Worm (Caenorhabditis elegans) whole organism, midembryonic: ENCODE results near the gene K11D12.13.

ENCODE experiments used
- T22C8.4 ChIP-seq: fragments of 200-800 bp; sonication (Bioruptor generic); IDR thresholded peaks from 2 replicates; pipeline ENCODE4 v1.3.6; 2022; ENCODE audit warnings: missing genetic modification characterization, missing compliant biosample characterization
- cog-1 ChIP-seq: sonication (generic microtip); optimal IDR thresholded peaks from 2 replicates; lab custom pipeline; 2016; ENCODE audit warnings: missing genetic modification characterization, missing compliant biosample characterization
- flt-1 ChIP-seq: fragments of 200-800 bp; sonication (Bioruptor generic); IDR thresholded peaks from 2 replicates; pipeline ENCODE4 v1.3.6; 2022; ENCODE audit warnings: missing genetic modification characterization, missing compliant biosample characterization
- klf-2 ChIP-seq: fragments of 200-800 bp; sonication (Bioruptor generic); conservative IDR thresholded peaks from 2 replicates; pipeline ENCODE4 v1.3.6; 2022; ENCODE audit warnings: missing genetic modification reagents, missing genetic modification characterization, missing compliant biosample characterization
- ref-1 ChIP-seq: fragments of 200-800 bp; sonication (Bioruptor generic); conservative IDR thresholded peaks from 2 replicates; pipeline ENCODE4 v1.3.6; 2022; ENCODE audit warnings: missing genetic modification reagents, missing genetic modification characterization, missing compliant biosample characterization
- tab-1 ChIP-seq: fragments of 200-800 bp; sonication (Bioruptor generic); IDR thresholded peaks from 2 replicates; pipeline ENCODE4 v1.3.6; 2022; ENCODE audit warnings: missing genetic modification characterization, missing compliant biosample characterization
- ztf-23 ChIP-seq: fragments of 200-800 bp; sonication (Bioruptor generic); IDR thresholded peaks from 2 replicates; pipeline ENCODE4 v1.3.6; 2022; ENCODE audit warnings: missing genetic modification reagents, missing genetic modification characterization, missing compliant biosample characterization
- ztf-29 ChIP-seq: fragments of 200-800 bp; sonication (Bioruptor generic); IDR thresholded peaks from 2 replicates; pipeline ENCODE4 v1.3.6; 2022; ENCODE audit warnings: missing genetic modification reagents, missing genetic modification characterization, missing compliant biosample characterization

DNA sequence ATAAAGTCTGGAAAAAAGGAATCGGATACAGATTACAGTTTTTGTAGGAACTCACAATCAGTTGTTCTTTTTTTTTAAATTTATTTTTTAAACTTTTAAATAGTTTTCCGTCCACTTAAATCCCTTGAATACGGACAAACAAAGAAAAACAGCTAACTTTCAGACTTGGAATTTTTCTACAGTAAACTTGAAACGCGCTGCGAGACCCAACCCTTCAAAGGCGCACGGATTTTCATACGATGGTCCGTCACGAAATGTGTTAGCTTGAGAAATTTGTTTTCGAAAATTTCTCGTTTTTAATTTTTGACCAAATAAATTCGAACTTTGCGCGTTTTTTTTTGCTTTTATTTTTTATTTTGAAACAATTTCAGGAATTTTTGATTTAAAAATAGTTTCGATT is 13.4 kb downstream of the K11D12.13 start:
- TF ChIP-seq ref-1, result no peak
- no peak for TF ChIP-seq ztf-29 (GFP tag; lab: Robert Waterston, UW)
- TF ChIP-seq tab-1, result no peak
- TF ChIP-seq flt-1 (GFP tag; lab: Robert Waterston, UW), result no peak
- TF ChIP-seq T22C8.4, result no peak
- TF ChIP-seq ztf-23 (GFP tag; lab: Robert Waterston, UW), result no peak
- TF ChIP-seq klf-2 (GFP tag; lab: Robert Waterston, UW), result no peak
- no peak for TF ChIP-seq cog-1 (tag; lab: Kevin White, UChicago)
